Fruit fly (Drosophila melanogaster): Measurements from ENCODE around the gene frac.

frac gene

dm6 chr3L:7552446-7552845, 10.0 kb upstream of the frac start:
- peak; percentile 61 for TF ChIP-seq Eip78C (GFP tag)
- TF ChIP-seq eg (GFP tag; IDR thresholded peaks at IDR 0.05), result no peak
- no peak for TF ChIP-seq cyc (GFP tag; optimal IDR thresholded peaks at IDR 0.05)
- TF ChIP-seq CG32006 (GFP tag; optimal IDR thresholded peaks at IDR 0.05), result peak; percentile 16
- TF ChIP-seq svp (GFP tag), result no peak
- 0 out of 3 replicates have a peak, but pooled peaks have one; percentile 28 for TF ChIP-seq CG6163 (GFP tag; IDR thresholded peaks at IDR 0.05)

dm6 chr3L:7553062-7553461, 9.3 kb upstream of the frac start:
- no peak for TF ChIP-seq esn (GFP tag; optimal IDR thresholded peaks at IDR 0.05)
- no peak for TF ChIP-seq Sox15 (GFP tag; optimal IDR thresholded peaks at IDR 0.05)
- no peak for TF ChIP-seq topi (GFP tag; optimal IDR thresholded peaks at IDR 0.05)
- TF ChIP-seq CG10669 (GFP tag; optimal IDR thresholded peaks at IDR 0.05), result no peak
- no peak for TF ChIP-seq CG16779 (tag; optimal IDR thresholded peaks at IDR 0.05)
- TF ChIP-seq Lpt (GFP tag; optimal IDR thresholded peaks at IDR 0.05), result no peak
- no peak for TF ChIP-seq dsx (GFP tag; optimal IDR thresholded peaks at IDR 0.05; ENCODE audit: poor library complexity, severe bottlenecking)
- no peak for TF ChIP-seq Eip75B (GFP tag; optimal IDR thresholded peaks at IDR 0.05)
- no peak for TF ChIP-seq CG7368 (GFP tag; optimal IDR thresholded peaks at IDR 0.05)
- TF ChIP-seq fd59A (GFP tag; optimal IDR thresholded peaks at IDR 0.05), result no peak
- TF ChIP-seq CG15336 (GFP tag; IDR thresholded peaks at IDR 0.05), result no peak
- TF ChIP-seq CG11762 (GFP tag; optimal IDR thresholded peaks at IDR 0.05; ENCODE audit: insufficient read depth), result no peak
- no peak for TF ChIP-seq Gug (GFP tag; IDR thresholded peaks at IDR 0.05)
- TF ChIP-seq CG11294 (GFP tag; IDR thresholded peaks at IDR 0.05), result no peak

dm6 chr3L:7559937-7560336, 2.5 kb upstream of the frac start, which contains the start of gene CG14837:
Gene CG14837 (minus strand): TSS chr3L:7560037.
- no peak for TF ChIP-seq CG10669 (GFP tag; optimal IDR thresholded peaks at IDR 0.05)
- no peak for TF ChIP-seq net (GFP tag; optimal IDR thresholded peaks at IDR 0.05)
- no peak for TF ChIP-seq CG10631 (GFP tag; optimal IDR thresholded peaks at IDR 0.05)
- no peak for TF ChIP-seq acj6 (GFP tag; optimal IDR thresholded peaks at IDR 0.05)
- TF ChIP-seq Eip78C (GFP tag), result no peak
- no peak for TF ChIP-seq CG8319 (GFP tag; optimal IDR thresholded peaks at IDR 0.05)
- no peak for TF ChIP-seq CG31627 (GFP tag; optimal IDR thresholded peaks at IDR 0.05)

dm6 chr3L:7560580-7560979, 1.8 kb upstream of the frac start:
- TF ChIP-seq ss (GFP tag; optimal IDR thresholded peaks at IDR 0.05), result no peak
- no peak for TF ChIP-seq CG11902 (GFP tag; optimal IDR thresholded peaks at IDR 0.05)
- no peak for TF ChIP-seq CG16779 (tag; optimal IDR thresholded peaks at IDR 0.05)
- TF ChIP-seq acj6 (GFP tag; optimal IDR thresholded peaks at IDR 0.05), result no peak
- no peak for TF ChIP-seq Gug (GFP tag; IDR thresholded peaks at IDR 0.05)
- no peak for TF ChIP-seq esn (GFP tag; optimal IDR thresholded peaks at IDR 0.05)
- no peak for TF ChIP-seq Hr4 (GFP tag; optimal IDR thresholded peaks at IDR 0.05)
- TF ChIP-seq Hr38 (GFP tag; optimal IDR thresholded peaks at IDR 0.05), result no peak

- TF ChIP-seq acj6 (GFP tag; optimal IDR thresholded peaks at IDR 0.05) (no peak), Eip78C (GFP tag) (peak; percentile 65), ss (GFP tag; optimal IDR thresholded peaks at IDR 0.05) (no peak), cyc (GFP tag; optimal IDR thresholded peaks at IDR 0.05) (no peak), Eip93F (GFP tag; optimal IDR thresholded peaks at IDR 0.05) (no peak), Sox15 (GFP tag; optimal IDR thresholded peaks at IDR 0.05) (peak; percentile 3), svp (GFP tag) (peak; percentile 77), CG10631 (GFP tag; optimal IDR thresholded peaks at IDR 0.05) (no peak), CG34406 (GFP tag; optimal IDR thresholded peaks at IDR 0.05) (peak; percentile 4), CG6163 (GFP tag; IDR thresholded peaks at IDR 0.05) (no peak), OdsH (GFP tag; optimal IDR thresholded peaks at IDR 0.05) (peak; percentile 7), CG32006 (GFP tag; optimal IDR thresholded peaks at IDR 0.05) (peak; percentile 20), Smox (GFP tag; optimal IDR thresholded peaks at IDR 0.05) (peak; percentile 19), achi (GFP tag; optimal IDR thresholded peaks at IDR 0.05) (peak; percentile 1)
Measured at dm6 chr3L:7572948-7573347, 10.5 kb downstream of the frac start.
